Worm (Caenorhabditis elegans): ENCODE measurements around the gene F14F9.8.

F14F9.8 gene

DNA sequence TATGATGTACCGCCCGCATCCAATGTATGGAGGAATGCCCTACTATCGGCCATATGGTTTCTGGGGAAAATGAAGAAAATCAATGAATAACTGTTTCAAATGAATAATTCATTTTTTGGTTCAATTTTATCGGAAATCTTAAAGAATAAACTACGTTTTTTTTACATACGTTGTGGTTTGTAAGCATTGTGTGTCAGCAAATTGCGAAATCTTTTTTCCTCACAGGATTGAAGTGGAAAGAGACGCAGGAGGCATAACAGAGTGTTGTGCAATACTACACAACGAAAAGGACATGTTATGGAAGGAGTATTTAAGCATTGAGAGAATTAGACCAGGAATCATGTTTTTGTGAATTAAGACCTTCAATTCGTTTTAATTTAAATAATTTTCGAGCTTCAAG is 1.3 kb downstream of the F14F9.8 start (continued):
- TF ChIP-seq nhr-21 (tag; optimal IDR thresholded peaks at IDR 0.05) (no peak), nhr-237 (tag; optimal IDR thresholded peaks at IDR 0.05) (no peak), lin-13 (GFP tag; optimal IDR thresholded peaks at IDR 0.05) (no peak), sma-3 (GFP tag; optimal IDR thresholded peaks at IDR 0.05) (no peak), ztf-4 (tag; optimal IDR thresholded peaks at IDR 0.05) (no peak), R02D3.7 (tag; optimal IDR thresholded peaks at IDR 0.05) (no peak), mdl-1 (tag; optimal IDR thresholded peaks at IDR 0.05) (no peak), sma-9 (GFP tag; optimal IDR thresholded peaks at IDR 0.05) (no peak), sma-9 (tag; optimal IDR thresholded peaks at IDR 0.05) (no peak), nhr-129 (tag; optimal IDR thresholded peaks at IDR 0.05) (peak; percentile 100), unc-62 (GFP tag; optimal IDR thresholded peaks at IDR 0.05) (no peak), crh-2 (tag; optimal IDR thresholded peaks at IDR 0.05) (no peak), nhr-12 (tag; optimal IDR thresholded peaks at IDR 0.05) (no peak), zag-1 (tag; optimal IDR thresholded peaks at IDR 0.05) (no peak), elt-3 (tag; optimal IDR thresholded peaks at IDR 0.05) (no peak)

DNA sequence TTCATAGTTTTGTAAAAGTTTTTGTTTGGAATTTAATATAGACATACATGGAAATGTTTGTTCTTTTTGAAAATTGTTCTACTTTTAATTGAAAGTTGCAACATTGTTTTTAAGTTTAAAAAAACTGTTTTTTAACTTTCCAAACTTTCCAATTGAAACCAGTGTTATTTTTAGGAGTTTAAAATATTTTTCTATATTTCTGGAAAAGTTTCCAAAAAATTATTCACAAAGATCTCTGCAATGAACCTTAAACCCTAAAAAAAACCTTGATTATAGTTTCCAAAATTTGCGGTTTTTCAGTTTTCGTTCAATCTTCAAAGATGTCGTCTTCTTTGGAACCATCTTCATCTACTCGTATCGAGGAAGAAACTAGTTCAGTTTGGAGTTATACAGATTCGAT is 2.3 kb downstream of the F14F9.8 start, which contains the start of gene F14F9.4:
TSS of gene F14F9.4 (plus strand) at position 301 of the 400 bp plus-strand sequence.
- no peak for TF ChIP-seq sem-4 (tag; optimal IDR thresholded peaks at IDR 0.05)
- TF ChIP-seq sma-9 (GFP tag; optimal IDR thresholded peaks at IDR 0.05), result no peak
- no peak for TF ChIP-seq sma-9 (tag; optimal IDR thresholded peaks at IDR 0.05)
- no peak for TF ChIP-seq elt-3 (tag; optimal IDR thresholded peaks at IDR 0.05)
- no peak for TF ChIP-seq C34F6.9 (tag; optimal IDR thresholded peaks at IDR 0.05)

DNA sequence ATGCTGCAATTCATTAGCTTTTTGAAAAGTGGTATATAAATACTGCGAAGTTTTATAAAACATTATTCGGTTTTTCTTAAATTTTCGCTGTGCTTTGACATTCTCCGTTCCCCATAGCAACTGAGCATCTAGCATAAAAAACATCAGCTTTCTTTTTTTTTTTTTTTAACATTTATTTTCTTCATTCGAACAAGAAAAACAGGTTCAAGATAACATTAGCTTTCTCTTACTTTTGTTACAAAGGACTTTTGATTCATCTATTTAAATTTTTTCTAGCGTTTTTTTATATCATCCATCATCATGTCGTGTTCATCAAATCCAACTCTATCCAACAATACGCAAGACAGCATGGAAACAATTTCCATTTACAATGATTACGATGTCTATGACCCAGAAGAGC is 7.8 kb downstream of the F14F9.8 start, which contains the start of gene F14F9.3:
TSS of gene F14F9.3 (plus strand) at position 301 of the 400 bp plus-strand sequence.
- no peak for TF ChIP-seq mdl-1 (tag; optimal IDR thresholded peaks at IDR 0.05)

- TF ChIP-seq F13H6.1 (tag; optimal IDR thresholded peaks at IDR 0.05) (no peak), unc-55 (GFP tag; optimal IDR thresholded peaks at IDR 0.05) (no peak), egl-27 (tag; optimal IDR thresholded peaks at IDR 0.05) (no peak), lsy-2 (tag; optimal IDR thresholded peaks at IDR 0.05) (no peak), ceh-16 (tag; optimal IDR thresholded peaks at IDR 0.05) (no peak)
Measured at ce11 chrV:5143785-5144184, 13.7 kb downstream of the F14F9.8 start, which contains the start of gene srh-129. Gene srh-129, minus strand, starts transcription at chrV:5143885.

- TF ChIP-seq nhr-23 (tag; optimal IDR thresholded peaks at IDR 0.05), result no peak
- TF ChIP-seq nhr-25 (tag; optimal IDR thresholded peaks at IDR 0.05), result no peak
- TF ChIP-seq skn-1 (tag; optimal IDR thresholded peaks at IDR 0.05), result no peak
- TF ChIP-seq zag-1 (tag; optimal IDR thresholded peaks at IDR 0.05), result no peak
- TF ChIP-seq blmp-1 (tag; optimal IDR thresholded peaks at IDR 0.05; ENCODE audit: insufficient read depth), result no peak
- TF ChIP-seq lin-11 (tag; optimal IDR thresholded peaks at IDR 0.05), result no peak
- TF ChIP-seq elt-1 (tag; optimal IDR thresholded peaks at IDR 0.05), result no peak
- no peak for TF ChIP-seq ztf-11 (tag; optimal IDR thresholded peaks at IDR 0.05)
- no peak for TF ChIP-seq fos-1 (tag; optimal IDR thresholded peaks at IDR 0.05)
- TF ChIP-seq R02D3.7 (tag; optimal IDR thresholded peaks at IDR 0.05), result no peak
- TF ChIP-seq sma-3 (GFP tag; optimal IDR thresholded peaks at IDR 0.05), result no peak
Measured at ce11 chrV:5144541-5144940, 14.4 kb downstream of the F14F9.8 start, which contains the start of gene F14F9.2. Gene F14F9.2, plus strand, starts transcription at chrV:5144841.

DNA sequence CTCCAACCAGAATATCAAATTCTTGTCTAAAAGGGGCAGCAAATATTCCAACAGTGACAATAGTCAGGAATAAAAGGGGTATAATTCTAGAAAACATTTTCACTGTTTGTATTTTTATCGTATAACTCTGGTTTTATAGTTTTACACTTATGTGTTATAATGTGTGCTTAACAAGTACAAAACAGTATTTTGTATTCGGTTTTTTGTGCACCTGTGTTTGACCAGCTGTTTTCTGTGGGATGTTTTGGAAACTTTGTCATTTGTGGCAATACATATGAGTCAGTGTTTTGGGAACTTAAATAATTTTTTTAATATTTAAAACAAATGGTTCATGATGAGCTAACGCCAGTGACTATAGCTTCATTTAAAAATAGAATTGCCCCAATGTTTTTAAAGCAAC is 16.3 kb downstream of the F14F9.8 start, which contains the start of gene F14F9.6:
TSS of gene F14F9.6 (minus strand) at position 101 of the 400 bp plus-strand sequence.
- no peak for TF ChIP-seq ztf-1 (GFP tag; conservative IDR thresholded peaks at IDR 0.05)
- TF ChIP-seq mdl-1 (tag; optimal IDR thresholded peaks at IDR 0.05), result no peak
- no peak for TF ChIP-seq C34F6.9 (tag; optimal IDR thresholded peaks at IDR 0.05)
- TF ChIP-seq nhr-77 (tag; optimal IDR thresholded peaks at IDR 0.05), result no peak
- no peak for TF ChIP-seq nhr-10 (tag; optimal IDR thresholded peaks at IDR 0.05)
- TF ChIP-seq F13H6.1 (tag; optimal IDR thresholded peaks at IDR 0.05), result no peak
- TF ChIP-seq gmeb-1 (tag; optimal IDR thresholded peaks at IDR 0.05), result no peak
- TF ChIP-seq skn-1 (tag; optimal IDR thresholded peaks at IDR 0.05), result no peak
- TF ChIP-seq crh-2 (tag; optimal IDR thresholded peaks at IDR 0.05), result no peak
- TF ChIP-seq unc-55 (GFP tag; optimal IDR thresholded peaks at IDR 0.05), result no peak
- TF ChIP-seq alr-1 (tag; optimal IDR thresholded peaks at IDR 0.05), result no peak
- TF ChIP-seq nhr-23 (tag; optimal IDR thresholded peaks at IDR 0.05), result no peak
- TF ChIP-seq nhr-129 (tag; optimal IDR thresholded peaks at IDR 0.05), result no peak
- no peak for TF ChIP-seq dmd-4 (tag; optimal IDR thresholded peaks at IDR 0.05)
- TF ChIP-seq nhr-21 (tag; optimal IDR thresholded peaks at IDR 0.05), result no peak
- TF ChIP-seq nhr-6 (tag; optimal IDR thresholded peaks at IDR 0.05), result no peak
- no peak for TF ChIP-seq unc-62 (GFP tag; optimal IDR thresholded peaks at IDR 0.05)
- no peak for TF ChIP-seq sem-4 (tag; optimal IDR thresholded peaks at IDR 0.05)
- no peak for TF ChIP-seq lin-13 (GFP tag; optimal IDR thresholded peaks at IDR 0.05)

Measured in whole organism, L2 larva.